Worm (Caenorhabditis elegans) whole organism, midembryonic: ENCODE results near the gene ccep-135.

Experiments used
- T22C8.4 ChIP-seq: fragments of 200-800 bp; sonication (Bioruptor generic); IDR thresholded peaks from 2 replicates; pipeline ENCODE4 v1.3.6; 2022; ENCODE audit warnings: missing genetic modification characterization, missing compliant biosample characterization
- cog-1 ChIP-seq: sonication (generic microtip); optimal IDR thresholded peaks from 2 replicates; lab custom pipeline; 2016; ENCODE audit warnings: missing genetic modification characterization, missing compliant biosample characterization
- flt-1 ChIP-seq: fragments of 200-800 bp; sonication (Bioruptor generic); IDR thresholded peaks from 2 replicates; pipeline ENCODE4 v1.3.6; 2022; ENCODE audit warnings: missing genetic modification characterization, missing compliant biosample characterization
- klf-2 ChIP-seq: fragments of 200-800 bp; sonication (Bioruptor generic); conservative IDR thresholded peaks from 2 replicates; pipeline ENCODE4 v1.3.6; 2022; ENCODE audit warnings: missing genetic modification reagents, missing genetic modification characterization, missing compliant biosample characterization
- med-1 ChIP-seq: sonication (generic microtip); optimal IDR thresholded peaks from 2 replicates; lab custom pipeline; 2017; ENCODE audit warnings: missing genetic modification characterization, mild to moderate bottlenecking, missing compliant biosample characterization, antibody characterized with exemption, missing genetic modification reagents; ENCODE audit not compliant: insufficient read depth
- ref-1 ChIP-seq: fragments of 200-800 bp; sonication (Bioruptor generic); conservative IDR thresholded peaks from 2 replicates; pipeline ENCODE4 v1.3.6; 2022; ENCODE audit warnings: missing genetic modification reagents, missing genetic modification characterization, missing compliant biosample characterization
- tab-1 ChIP-seq: fragments of 200-800 bp; sonication (Bioruptor generic); IDR thresholded peaks from 2 replicates; pipeline ENCODE4 v1.3.6; 2022; ENCODE audit warnings: missing genetic modification characterization, missing compliant biosample characterization
- ztf-23 ChIP-seq: fragments of 200-800 bp; sonication (Bioruptor generic); IDR thresholded peaks from 2 replicates; pipeline ENCODE4 v1.3.6; 2022; ENCODE audit warnings: missing genetic modification reagents, missing genetic modification characterization, missing compliant biosample characterization
- ztf-29 ChIP-seq: fragments of 200-800 bp; sonication (Bioruptor generic); IDR thresholded peaks from 2 replicates; pipeline ENCODE4 v1.3.6; 2022; ENCODE audit warnings: missing genetic modification reagents, missing genetic modification characterization, missing compliant biosample characterization

ccep-135 gene

DNA sequence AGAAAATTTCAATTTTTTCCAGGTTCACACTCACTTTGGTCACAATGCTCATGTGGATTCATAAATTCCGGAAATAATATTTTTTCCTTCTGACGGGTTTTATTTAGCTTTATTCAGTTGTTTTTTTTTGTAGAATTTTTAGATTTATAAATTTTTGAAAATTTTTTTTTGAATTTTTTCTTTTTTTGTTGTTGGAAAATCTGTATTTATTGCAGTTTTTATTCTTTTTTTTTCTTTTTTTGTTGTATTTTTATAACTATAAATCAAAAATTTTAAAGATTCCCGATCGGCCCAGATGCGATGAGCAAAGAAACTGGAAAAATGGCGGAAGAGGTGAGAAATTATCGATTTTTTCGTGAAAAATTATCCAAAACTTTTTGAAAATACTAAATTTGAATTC lies at the start of gene ccep-135:
Gene ccep-135, plus strand, starts transcription at position 301 of the 400 bp plus-strand sequence.
- TF ChIP-seq T22C8.4 (GFP tag; lab: Robert Waterston, UW) (no peak), cog-1 (tag; lab: Kevin White, UChicago) (no peak), ref-1 (GFP tag; lab: Robert Waterston, UW) (no peak), tab-1 (GFP tag; lab: Robert Waterston, UW) (no peak), klf-2 (GFP tag; lab: Robert Waterston, UW) (no peak), med-1 (GFP tag; lab: Kevin White, UChicago) (no peak)

DNA sequence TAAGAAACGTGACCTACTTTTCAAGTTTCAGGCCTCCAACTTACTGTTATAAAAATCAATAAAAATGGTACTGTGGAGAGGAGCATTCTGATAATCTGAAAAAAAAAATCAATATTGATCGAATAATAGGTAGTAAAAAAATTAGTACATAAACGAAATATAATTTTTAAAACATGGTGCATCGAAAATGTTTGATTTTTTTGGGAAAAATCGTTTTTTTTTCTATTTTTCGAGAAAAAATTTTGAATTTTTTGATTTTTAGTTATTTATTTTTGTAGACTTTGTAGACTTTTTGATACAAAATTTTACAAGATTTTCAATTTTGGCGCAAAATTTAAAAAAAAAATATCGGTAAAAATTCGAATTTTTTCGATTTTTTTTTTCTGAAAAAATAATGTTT lies 44.6 kb upstream of the ccep-135 start, which contains the start of gene cutl-25:
Gene cutl-25, minus strand, starts transcription at position 101 of the 400 bp plus-strand sequence.
- TF ChIP-seq klf-2 (GFP tag; lab: Robert Waterston, UW): no peak
- no peak for TF ChIP-seq flt-1 (GFP tag; lab: Robert Waterston, UW)
- no peak for TF ChIP-seq cog-1 (tag; lab: Kevin White, UChicago)
- TF ChIP-seq tab-1 (GFP tag; lab: Robert Waterston, UW): no peak
- TF ChIP-seq med-1 (GFP tag; lab: Kevin White, UChicago): no peak
- no peak for TF ChIP-seq ztf-23
- no peak for TF ChIP-seq T22C8.4 (GFP tag; lab: Robert Waterston, UW)
- no peak for TF ChIP-seq ref-1 (GFP tag; lab: Robert Waterston, UW)
- TF ChIP-seq ztf-29: no peak

DNA sequence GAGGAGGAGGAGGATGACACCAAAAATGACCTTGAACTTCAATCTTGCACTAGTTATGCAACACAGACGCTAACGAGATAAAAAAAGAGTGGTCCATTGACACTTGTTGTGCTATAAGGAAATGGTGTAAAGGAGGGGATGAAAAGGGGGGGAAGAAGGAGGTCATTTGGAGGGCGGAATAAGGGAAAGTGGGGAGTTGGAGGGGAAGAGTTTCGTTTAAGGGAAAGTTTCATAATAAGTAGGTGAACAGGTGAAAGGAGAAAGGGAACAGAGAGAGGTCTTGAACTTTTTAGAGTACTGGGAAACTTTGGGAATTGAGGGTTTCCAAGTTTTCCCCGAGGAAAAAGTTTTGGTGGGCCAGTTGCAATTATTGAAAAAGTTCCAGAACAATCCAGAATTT lies 43.8 kb upstream of the ccep-135 start:
- TF ChIP-seq ref-1 (GFP tag; lab: Robert Waterston, UW) (no peak), T22C8.4 (GFP tag; lab: Robert Waterston, UW) (no peak), flt-1 (GFP tag; lab: Robert Waterston, UW) (no peak), ztf-29 (no peak), tab-1 (GFP tag; lab: Robert Waterston, UW) (no peak), klf-2 (GFP tag; lab: Robert Waterston, UW) (no peak), cog-1 (tag; lab: Kevin White, UChicago) (no peak), ztf-23 (no peak), med-1 (GFP tag; lab: Kevin White, UChicago) (no peak)

DNA sequence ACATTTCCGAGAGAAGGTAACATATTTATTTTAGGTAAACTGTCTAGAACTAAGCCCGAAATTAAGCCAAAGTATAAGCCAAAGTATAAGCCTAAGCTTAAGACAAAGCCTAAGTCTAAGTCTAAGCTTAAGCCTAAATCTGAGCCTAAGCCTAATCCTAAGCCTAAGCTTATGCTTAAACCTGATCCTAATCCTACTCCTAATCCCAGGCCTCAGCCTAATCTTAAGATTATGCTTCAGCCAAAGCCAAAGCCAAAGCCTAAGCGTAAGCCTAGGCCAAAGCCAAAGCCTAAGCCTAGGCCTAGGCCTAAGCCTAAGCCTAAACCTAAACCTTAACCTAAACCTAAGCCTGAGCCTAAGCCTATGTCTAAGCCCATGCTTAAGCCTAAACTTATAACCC lies 35.8 kb upstream of the ccep-135 start:
- no peak for TF ChIP-seq ztf-23
- no peak for TF ChIP-seq klf-2 (GFP tag; lab: Robert Waterston, UW)
- TF ChIP-seq ztf-29: 0 out of 2 replicates have a peak, but pooled peaks have one; percentile 9
- no peak for TF ChIP-seq tab-1 (GFP tag; lab: Robert Waterston, UW)

DNA sequence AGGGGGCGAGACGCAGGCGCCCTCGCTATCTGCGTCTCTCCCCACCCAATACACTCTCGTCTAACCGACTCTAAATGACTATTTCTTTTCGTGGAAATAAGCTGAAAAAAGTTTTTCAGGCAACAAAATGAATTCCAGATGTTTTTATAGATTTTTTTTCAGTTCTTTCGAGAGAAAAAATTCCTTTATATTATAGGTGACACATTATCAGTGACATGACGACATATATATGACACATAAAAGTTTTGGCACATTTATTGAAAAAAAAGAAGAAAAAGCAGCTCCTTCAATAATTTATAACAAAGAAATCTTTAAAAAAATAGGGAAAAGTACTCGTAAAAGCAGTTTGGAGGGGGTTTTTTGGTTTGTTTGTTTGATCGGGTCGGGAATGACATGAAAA lies 31.4 kb upstream of the ccep-135 start, which contains the start of gene fipr-29:
Gene fipr-29, minus strand, starts transcription at position 101 of the 400 bp plus-strand sequence.
- TF ChIP-seq T22C8.4 (GFP tag; lab: Robert Waterston, UW) (no peak), tab-1 (GFP tag; lab: Robert Waterston, UW) (no peak), med-1 (GFP tag; lab: Kevin White, UChicago) (no peak), ztf-29 (no peak), cog-1 (tag; lab: Kevin White, UChicago) (no peak), klf-2 (GFP tag; lab: Robert Waterston, UW) (no peak)

DNA sequence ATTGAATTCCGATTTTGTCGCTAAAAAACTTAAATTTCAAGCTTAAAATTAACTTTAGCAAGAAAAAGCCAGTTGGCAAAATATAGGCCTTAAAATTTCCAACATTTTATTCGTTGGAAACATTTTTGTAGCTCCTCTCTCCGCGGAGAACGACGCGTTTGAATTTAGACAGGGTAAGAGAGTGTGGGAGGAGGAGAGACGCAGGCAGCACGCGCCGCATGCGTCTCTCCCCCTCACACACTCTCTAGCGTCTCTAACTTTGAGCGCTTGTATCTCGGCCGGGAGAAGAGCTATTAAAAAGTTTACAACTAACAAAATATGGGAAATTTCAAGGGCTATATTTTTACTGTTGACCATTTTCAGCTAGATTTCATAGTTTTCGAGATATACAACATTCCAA lies 30.4 kb upstream of the ccep-135 start:
- TF ChIP-seq tab-1 (GFP tag; lab: Robert Waterston, UW) (no peak), ztf-29 (no peak), ref-1 (GFP tag; lab: Robert Waterston, UW) (no peak), T22C8.4 (GFP tag; lab: Robert Waterston, UW) (no peak), med-1 (GFP tag; lab: Kevin White, UChicago) (no peak), cog-1 (tag; lab: Kevin White, UChicago) (no peak), ztf-23 (no peak), flt-1 (GFP tag; lab: Robert Waterston, UW) (no peak), klf-2 (GFP tag; lab: Robert Waterston, UW) (no peak)

DNA sequence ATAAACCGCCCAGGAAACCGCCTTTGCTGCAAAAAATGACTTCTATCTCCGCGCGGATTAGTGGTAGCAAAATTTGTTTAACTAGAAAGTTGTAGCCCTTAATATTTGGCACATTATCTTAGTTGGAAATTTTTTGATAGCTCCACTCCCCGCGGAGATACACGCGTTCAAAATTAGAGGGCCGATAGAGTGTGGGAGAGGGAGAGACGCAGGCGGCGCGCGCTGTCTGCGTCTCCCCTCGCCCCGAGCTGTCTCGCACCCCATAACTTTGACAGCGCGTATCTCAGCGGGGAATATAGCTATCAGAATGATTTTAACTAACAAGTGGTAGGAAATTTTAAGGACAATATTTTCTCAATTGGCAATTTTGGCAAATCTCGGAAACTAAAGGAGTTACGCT lies 28.6 kb upstream of the ccep-135 start:
- TF ChIP-seq klf-2 (GFP tag; lab: Robert Waterston, UW) (no peak), tab-1 (GFP tag; lab: Robert Waterston, UW) (no peak), T22C8.4 (GFP tag; lab: Robert Waterston, UW) (no peak), flt-1 (GFP tag; lab: Robert Waterston, UW) (no peak), cog-1 (tag; lab: Kevin White, UChicago) (no peak), ztf-23 (no peak), ztf-29 (no peak), med-1 (GFP tag; lab: Kevin White, UChicago) (no peak), ref-1 (GFP tag; lab: Robert Waterston, UW) (no peak)

DNA sequence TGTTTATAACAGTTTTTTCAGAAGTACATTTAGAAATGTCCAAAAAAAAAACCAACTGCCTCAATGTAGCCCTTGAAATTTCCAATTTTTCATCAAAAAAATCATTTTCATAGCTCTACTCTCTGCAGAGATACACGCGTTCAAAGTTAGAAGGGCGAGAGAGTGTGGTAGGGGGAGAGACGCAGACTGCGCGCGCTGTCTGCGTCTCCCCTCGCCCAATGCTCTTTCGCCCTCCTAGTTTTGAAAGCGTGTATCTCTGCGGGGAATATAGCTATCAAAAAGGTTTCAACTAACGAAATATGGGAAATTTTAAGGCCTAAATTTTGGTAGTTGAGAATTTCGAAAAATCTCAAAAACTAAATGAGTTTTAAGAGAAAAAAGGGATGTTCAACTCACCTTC lies 28.1 kb upstream of the ccep-135 start:
- TF ChIP-seq cog-1 (tag; lab: Kevin White, UChicago): no peak
- TF ChIP-seq klf-2 (GFP tag; lab: Robert Waterston, UW): no peak
- TF ChIP-seq ref-1 (GFP tag; lab: Robert Waterston, UW): no peak
- no peak for TF ChIP-seq tab-1 (GFP tag; lab: Robert Waterston, UW)
- TF ChIP-seq med-1 (GFP tag; lab: Kevin White, UChicago): no peak
- TF ChIP-seq ztf-23: no peak
- TF ChIP-seq flt-1 (GFP tag; lab: Robert Waterston, UW): no peak
- no peak for TF ChIP-seq ztf-29

DNA sequence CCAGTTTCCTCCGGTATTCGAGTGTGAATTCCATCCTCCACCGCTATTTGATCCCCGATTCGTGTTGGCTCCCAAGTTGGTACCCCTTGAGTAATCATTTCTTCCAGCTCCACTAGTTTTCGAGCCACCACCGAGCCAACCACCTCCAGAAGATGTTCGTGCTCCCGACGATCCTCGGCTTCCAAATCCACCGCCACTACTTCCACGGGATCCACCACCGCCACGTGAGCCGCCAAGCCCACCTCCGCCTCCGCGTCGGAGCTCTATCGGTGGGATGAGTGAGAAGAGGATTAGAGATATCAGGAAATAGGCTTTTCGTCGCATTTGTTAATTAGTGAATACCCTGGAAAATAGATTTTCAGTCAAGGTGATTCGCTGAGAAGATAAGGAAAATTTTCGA lies 27.7 kb upstream of the ccep-135 start, which contains the start of gene H06I04.6:
Gene H06I04.6, minus strand, starts transcription at position 345 of the 400 bp plus-strand sequence.
- TF ChIP-seq cog-1 (tag; lab: Kevin White, UChicago): no peak

DNA sequence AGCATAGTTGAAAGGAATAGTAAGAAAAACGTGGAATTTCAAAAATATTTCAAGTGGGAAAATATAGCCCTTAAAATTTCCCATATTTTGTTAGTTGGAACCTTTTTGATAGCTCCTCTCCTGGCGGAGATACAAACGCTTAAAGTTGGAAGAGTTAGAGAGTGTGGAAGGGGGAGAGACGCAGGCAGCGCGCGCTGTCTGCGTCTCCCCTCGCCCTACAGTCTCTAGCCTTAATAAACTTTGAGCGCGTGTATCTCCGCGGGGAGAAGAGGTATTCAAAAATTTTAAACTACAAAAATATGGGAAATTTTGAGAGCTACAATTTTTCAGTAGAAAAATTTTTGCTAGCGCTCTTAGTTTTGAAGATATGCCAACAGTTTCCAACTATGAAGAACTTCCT lies 27.1 kb upstream of the ccep-135 start:
- TF ChIP-seq tab-1 (GFP tag; lab: Robert Waterston, UW) (no peak), T22C8.4 (GFP tag; lab: Robert Waterston, UW) (no peak), med-1 (GFP tag; lab: Kevin White, UChicago) (no peak), ref-1 (GFP tag; lab: Robert Waterston, UW) (no peak)
